Worm (Caenorhabditis elegans): ENCODE measurements around the gene vps-2.

The vps-2 gene

DNA sequence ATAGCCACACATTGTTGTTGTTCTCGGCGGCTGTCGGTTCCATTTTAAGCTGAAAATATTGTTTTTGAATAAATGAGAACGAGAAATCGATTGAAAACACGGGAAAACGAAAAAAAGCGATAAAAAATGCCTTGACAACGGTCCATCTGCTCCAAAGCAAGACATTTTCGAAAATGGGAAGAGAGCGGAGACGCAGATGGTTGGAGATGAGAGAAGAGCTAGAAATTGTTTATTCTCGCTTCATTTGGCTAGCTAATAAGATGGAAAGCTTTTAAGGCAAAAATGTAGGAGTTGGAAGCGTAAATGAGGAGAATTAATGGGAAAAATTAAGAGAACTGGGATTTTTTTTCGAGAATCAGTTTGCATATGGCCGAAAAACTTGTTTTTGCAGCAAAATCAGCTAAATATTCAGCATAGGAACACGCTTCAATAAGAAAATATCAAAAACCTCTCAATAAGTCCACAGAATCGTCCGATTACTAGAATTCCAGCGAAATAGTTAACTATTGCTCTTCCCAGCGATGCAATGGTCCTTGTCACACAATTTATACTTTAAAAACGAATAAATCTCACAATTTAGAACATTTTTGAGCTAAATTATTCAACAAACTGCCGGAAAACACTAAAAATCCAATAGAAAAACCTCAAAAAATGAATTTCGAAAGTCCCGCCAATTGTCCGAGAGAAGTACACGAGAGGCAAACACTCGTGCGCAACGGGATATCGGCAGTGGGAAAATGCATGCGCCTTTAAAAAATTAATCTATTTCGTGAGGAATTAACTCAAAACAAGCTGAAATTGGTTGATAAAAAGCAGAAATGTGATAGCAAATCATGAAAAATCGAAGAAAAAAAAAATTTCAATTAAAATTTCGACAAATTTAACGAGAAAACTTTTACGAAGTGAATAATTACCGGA is 29.5 kb downstream of the vps-2 start, which contains the start of gene pisy-1 (continued):
- TF ChIP-seq dmd-4 (tag; optimal IDR thresholded peaks at IDR 0.05), result no peak

- TF ChIP-seq sma-9 (GFP tag; optimal IDR thresholded peaks at IDR 0.05) (no peak), sma-9 (tag; optimal IDR thresholded peaks at IDR 0.05) (no peak), gmeb-1 (tag; optimal IDR thresholded peaks at IDR 0.05) (no peak), ama-1 (optimal IDR thresholded peaks at IDR 0.05) (no peak), lin-13 (GFP tag; optimal IDR thresholded peaks at IDR 0.05) (no peak), F13H6.1 (tag; optimal IDR thresholded peaks at IDR 0.05) (no peak), sem-4 (tag; optimal IDR thresholded peaks at IDR 0.05) (no peak), ztf-1 (GFP tag; conservative IDR thresholded peaks at IDR 0.05) (no peak)
Measured at ce11 chrII:12736579-12736978, 31.4 kb downstream of the vps-2 start, which contains the start of gene snrp-200. Gene snrp-200, minus strand, starts transcription at chrII:12736910.

- TF ChIP-seq ama-1 (optimal IDR thresholded peaks at IDR 0.05), result no peak
- no peak for TF ChIP-seq blmp-1 (tag; optimal IDR thresholded peaks at IDR 0.05; ENCODE audit: insufficient read depth)
- no peak for TF ChIP-seq ceh-82 (tag; optimal IDR thresholded peaks at IDR 0.05)
- TF ChIP-seq nhr-11 (tag; optimal IDR thresholded peaks at IDR 0.05), result no peak
- TF ChIP-seq ztf-4 (tag; optimal IDR thresholded peaks at IDR 0.05), result no peak
- no peak for TF ChIP-seq Y55F3AM.14 (GFP tag; optimal IDR thresholded peaks at IDR 0.05)
- no peak for TF ChIP-seq aly-2 (tag; optimal IDR thresholded peaks at IDR 0.05)
- no peak for TF ChIP-seq lin-13 (GFP tag; optimal IDR thresholded peaks at IDR 0.05)
- TF ChIP-seq elt-3 (tag; optimal IDR thresholded peaks at IDR 0.05), result no peak
- no peak for TF ChIP-seq nhr-25 (tag; optimal IDR thresholded peaks at IDR 0.05)
- no peak for TF ChIP-seq nhr-12 (tag; optimal IDR thresholded peaks at IDR 0.05)
Measured at ce11 chrII:12729952-12730351, 38.1 kb downstream of the vps-2 start.

ce11 chrII:12728608-12729007 is 39.4 kb downstream of the vps-2 start:
- no peak for TF ChIP-seq snpc-4 (tag; optimal IDR thresholded peaks at IDR 0.05)
- no peak for TF ChIP-seq unc-62 (GFP tag; optimal IDR thresholded peaks at IDR 0.05)
- TF ChIP-seq elt-3 (tag; optimal IDR thresholded peaks at IDR 0.05), result no peak
- no peak for TF ChIP-seq crh-2 (tag; optimal IDR thresholded peaks at IDR 0.05)
- no peak for TF ChIP-seq aly-2 (tag; optimal IDR thresholded peaks at IDR 0.05)
- TF ChIP-seq F13H6.1 (tag; optimal IDR thresholded peaks at IDR 0.05), result no peak
- TF ChIP-seq skn-1 (tag; optimal IDR thresholded peaks at IDR 0.05), result no peak

DNA sequence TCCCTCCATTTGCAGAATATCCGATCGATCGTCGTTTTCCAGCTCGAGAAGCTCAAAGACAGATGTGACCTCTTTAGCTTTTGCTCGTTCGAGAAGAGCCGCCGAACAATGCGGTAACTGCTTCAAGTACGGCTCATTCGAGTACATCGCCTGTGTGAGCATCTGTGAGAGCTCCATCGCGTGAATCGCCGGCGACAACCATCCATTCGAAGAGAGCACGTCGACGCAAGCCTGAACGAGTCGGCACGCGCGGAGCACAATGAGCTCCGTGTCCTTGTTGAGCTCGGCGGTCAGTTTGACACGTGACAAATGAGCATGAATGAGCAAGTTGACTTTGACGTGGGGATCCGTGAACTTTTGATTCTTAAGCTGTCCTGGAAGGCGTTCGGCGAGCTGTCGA is 40.1 kb downstream of the vps-2 start:
- TF ChIP-seq egl-27 (tag; optimal IDR thresholded peaks at IDR 0.05) (no peak), lin-11 (tag; optimal IDR thresholded peaks at IDR 0.05) (no peak), unc-55 (GFP tag; optimal IDR thresholded peaks at IDR 0.05) (no peak), mab-5 (tag; optimal IDR thresholded peaks at IDR 0.05) (no peak), snpc-4 (tag; optimal IDR thresholded peaks at IDR 0.05) (no peak), nhr-77 (tag; optimal IDR thresholded peaks at IDR 0.05) (no peak), nhr-10 (tag; optimal IDR thresholded peaks at IDR 0.05) (no peak), fos-1 (tag; optimal IDR thresholded peaks at IDR 0.05) (no peak), ZK546.5 (tag; optimal IDR thresholded peaks at IDR 0.05) (no peak), F13H6.1 (tag; optimal IDR thresholded peaks at IDR 0.05) (no peak), crh-2 (tag; optimal IDR thresholded peaks at IDR 0.05) (no peak), nhr-11 (tag; optimal IDR thresholded peaks at IDR 0.05) (no peak)

DNA sequence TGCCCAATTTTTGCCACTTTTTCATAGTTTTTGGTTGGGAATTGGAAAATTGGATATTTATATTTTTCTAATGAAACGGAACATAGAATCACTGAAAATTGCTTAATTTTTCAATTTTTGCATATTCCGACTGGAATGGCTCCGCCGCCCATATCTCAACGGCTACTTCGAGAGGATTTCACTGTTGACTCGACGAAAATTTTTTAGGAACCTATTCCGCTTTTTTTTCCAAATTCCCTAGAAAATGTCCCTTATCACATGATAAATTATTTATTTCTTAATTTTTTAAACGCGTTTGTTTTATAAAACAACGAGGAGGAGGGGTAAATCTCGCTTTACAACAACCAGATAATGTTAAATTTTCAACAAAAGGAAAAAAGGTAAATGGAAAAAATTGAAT is 41.3 kb downstream of the vps-2 start:
- no peak for TF ChIP-seq unc-55 (GFP tag; optimal IDR thresholded peaks at IDR 0.05)
- TF ChIP-seq unc-62 (GFP tag; optimal IDR thresholded peaks at IDR 0.05), result no peak
- no peak for TF ChIP-seq nhr-25 (tag; optimal IDR thresholded peaks at IDR 0.05)
- no peak for TF ChIP-seq ztf-4 (tag; optimal IDR thresholded peaks at IDR 0.05)
- no peak for TF ChIP-seq fos-1 (tag; optimal IDR thresholded peaks at IDR 0.05)
- TF ChIP-seq alr-1 (tag; optimal IDR thresholded peaks at IDR 0.05), result no peak
- TF ChIP-seq ztf-1 (GFP tag; conservative IDR thresholded peaks at IDR 0.05), result no peak
- no peak for TF ChIP-seq sma-9 (GFP tag; optimal IDR thresholded peaks at IDR 0.05)
- no peak for TF ChIP-seq sma-9 (tag; optimal IDR thresholded peaks at IDR 0.05)
- no peak for TF ChIP-seq ceh-16 (tag; optimal IDR thresholded peaks at IDR 0.05)
- TF ChIP-seq skn-1 (tag; optimal IDR thresholded peaks at IDR 0.05), result no peak
- no peak for TF ChIP-seq sem-4 (tag; optimal IDR thresholded peaks at IDR 0.05)
- TF ChIP-seq mab-5 (tag; optimal IDR thresholded peaks at IDR 0.05), result no peak
- no peak for TF ChIP-seq nhr-6 (tag; optimal IDR thresholded peaks at IDR 0.05)
